Fruit fly (Drosophila melanogaster) whole organism, embryonic: ENCODE measurements around the gene caps.

Source experiments
- Abd-B ChIP-seq: fragments of 200-800 bp; sonication (Bioruptor generic); optimal IDR thresholded peaks from 2 replicates; lab custom pipeline; 2018; ENCODE audit warnings: missing biosample characterization, mild to moderate bottlenecking, missing genetic modification characterization, moderate library complexity
- B-H1 ChIP-seq: fragments of 200-800 bp; sonication (Bioruptor generic); IDR thresholded peaks from 3 replicates; pipeline ENCODE4 v1.3.6; 2022; ENCODE audit warnings: missing biosample characterization, missing genetic modification characterization
- CG12104 ChIP-seq: fragments of 200-800 bp; sonication (Bioruptor generic); optimal IDR thresholded peaks from 3 replicates; lab custom pipeline; 2016; ENCODE audit warnings: missing biosample characterization, missing genetic modification characterization
- CG15601 ChIP-seq: fragments of 200-800 bp; sonication (Bioruptor generic); optimal IDR thresholded peaks from 3 replicates; lab custom pipeline; 2019; ENCODE audit warnings: missing biosample characterization, mild to moderate bottlenecking, missing genetic modification characterization, moderate library complexity
- CG17186 ChIP-seq: fragments of 200-800 bp; sonication (Bioruptor generic); optimal IDR thresholded peaks from 3 replicates; lab custom pipeline; 2017; ENCODE audit warnings: missing biosample characterization, missing genetic modification reagents, missing genetic modification characterization
- CG2116 ChIP-seq: fragments of 200-800 bp; sonication (Bioruptor generic); optimal IDR thresholded peaks from 3 replicates; lab custom pipeline; 2018; ENCODE audit warnings: missing biosample characterization, mild to moderate bottlenecking, missing genetic modification characterization
- CG2199 ChIP-seq: fragments of 200-800 bp; sonication (Bioruptor generic); IDR thresholded peaks from 3 replicates; pipeline ENCODE4 v1.3.6; 2022; ENCODE audit warnings: missing biosample characterization, missing genetic modification characterization
- CG2712 ChIP-seq: fragments of 200-800 bp; optimal IDR thresholded peaks from 3 replicates; lab custom pipeline; 2019; ENCODE audit warnings: missing biosample characterization, mild to moderate bottlenecking, missing genetic modification characterization, moderate library complexity
- CG2875 ChIP-seq: fragments of 200-800 bp; sonication (Bioruptor generic); optimal IDR thresholded peaks from 2 replicates; lab custom pipeline; 2017; ENCODE audit warnings: missing biosample characterization, mild to moderate bottlenecking, missing genetic modification characterization, missing genetic modification reagents
- CG32772 ChIP-seq: fragments of 200-800 bp; sonication (Bioruptor generic); IDR thresholded peaks from 2 replicates; pipeline ENCODE4 v1.3.6; 2022; ENCODE audit warnings: missing biosample characterization, missing genetic modification characterization
- CG34376 ChIP-seq: fragments of 200-800 bp; sonication (Bioruptor generic); optimal IDR thresholded peaks from 2 replicates; lab custom pipeline; 2018; ENCODE audit warnings: missing biosample characterization, mild to moderate bottlenecking, missing genetic modification characterization
- CG5180 ChIP-seq: fragments of 200-800 bp; sonication (Bioruptor generic); optimal IDR thresholded peaks from 3 replicates; lab custom pipeline; 2017; ENCODE audit warnings: missing biosample characterization, missing genetic modification characterization, mild to moderate bottlenecking, moderate library complexity, missing genetic modification reagents
- CG6683 ChIP-seq: fragments of 200-800 bp; sonication (Bioruptor generic); optimal IDR thresholded peaks from 2 replicates; lab custom pipeline; 2017; ENCODE audit warnings: missing biosample characterization, mild to moderate bottlenecking, missing genetic modification characterization, missing genetic modification reagents
- CG7271 ChIP-seq: fragments of 200-800 bp; sonication (Bioruptor generic); optimal IDR thresholded peaks from 2 replicates; lab custom pipeline; 2018; ENCODE audit warnings: missing biosample characterization, mild to moderate bottlenecking, missing genetic modification characterization, moderate library complexity
- CG7987 ChIP-seq: fragments of 200-800 bp; sonication (Bioruptor generic); optimal IDR thresholded peaks from 2 replicates; lab custom pipeline; 2018; ENCODE audit warnings: missing biosample characterization, mild to moderate bottlenecking, missing genetic modification characterization, moderate library complexity
- CG8944 ChIP-seq: fragments of 200-800 bp; sonication (Bioruptor generic); optimal IDR thresholded peaks from 3 replicates; lab custom pipeline; 2016; ENCODE audit warnings: missing biosample characterization, missing genetic modification characterization
- Dip3 ChIP-seq: fragments of 200-800 bp; sonication (Bioruptor generic); optimal IDR thresholded peaks from 3 replicates; lab custom pipeline; 2016; ENCODE audit warnings: missing biosample characterization, missing genetic modification characterization
- Med ChIP-seq: fragments of 200-800 bp; sonication (Bioruptor generic); peaks from one replicate; lab custom pipeline; 2016; ENCODE audit warnings: missing biosample characterization, missing genetic modification characterization, mild to moderate bottlenecking, inconsistent platforms, moderate library complexity
- Nf-YA ChIP-seq: fragments of 200-800 bp; sonication (Bioruptor generic); IDR thresholded peaks from 2 replicates; pipeline ENCODE4 v1.3.6; 2022; ENCODE audit warnings: missing biosample characterization, missing genetic modification characterization
- Nf-YC ChIP-seq: fragments of 200-800 bp; optimal IDR thresholded peaks from 3 replicates; lab custom pipeline; 2019; ENCODE audit warnings: missing biosample characterization, mild to moderate bottlenecking, missing genetic modification characterization, moderate library complexity
- Optix ChIP-seq: fragments of 200-800 bp; sonication (Bioruptor generic); IDR thresholded peaks from 3 replicates; pipeline ENCODE4 v1.3.6; 2022; ENCODE audit warnings: missing biosample characterization, missing genetic modification characterization
- Poxn ChIP-seq: fragments of 200-800 bp; sonication (Bioruptor generic); IDR thresholded peaks from 2 replicates; pipeline ENCODE4 v1.3.6; 2022; ENCODE audit warnings: missing biosample characterization, missing genetic modification characterization
- YL-1 ChIP-seq: fragments of 200-800 bp; sonication (Bioruptor generic); optimal IDR thresholded peaks from 3 replicates; lab custom pipeline; 2017; ENCODE audit warnings: missing biosample characterization, mild to moderate bottlenecking, missing genetic modification characterization
- ac ChIP-seq: fragments of 200-800 bp; sonication (Bioruptor generic); optimal IDR thresholded peaks from 3 replicates; lab custom pipeline; 2017; ENCODE audit warnings: missing biosample characterization, mild to moderate bottlenecking, missing genetic modification characterization
- ato ChIP-seq: fragments of 200-800 bp; sonication (Bioruptor generic); IDR thresholded peaks from 2 replicates; pipeline ENCODE4 v1.3.6; 2022; ENCODE audit warnings: missing biosample characterization, missing genetic modification characterization; ENCODE audit not compliant: partially characterized antibody
- bowl ChIP-seq: fragments of 200-800 bp; sonication (Bioruptor generic); IDR thresholded peaks from 2 replicates; pipeline ENCODE4 v1.3.6; 2022; ENCODE audit warnings: missing biosample characterization, missing genetic modification characterization
- caup ChIP-seq: fragments of 200-800 bp; sonication (Bioruptor generic); optimal IDR thresholded peaks from 3 replicates; lab custom pipeline; 2017; ENCODE audit warnings: missing biosample characterization, mild to moderate bottlenecking, missing genetic modification characterization, moderate library complexity; ENCODE audit not compliant: severe bottlenecking
- emc ChIP-seq: fragments of 200-800 bp; sonication (Bioruptor generic); optimal IDR thresholded peaks from 2 replicates; lab custom pipeline; 2016; ENCODE audit warnings: missing biosample characterization, missing genetic modification characterization
- fd64A ChIP-seq: fragments of 200-800 bp; sonication (Bioruptor generic); optimal IDR thresholded peaks from 3 replicates; lab custom pipeline; 2018; ENCODE audit warnings: missing biosample characterization, mild to moderate bottlenecking, missing genetic modification characterization
- grau ChIP-seq: fragments of 200-800 bp; optimal IDR thresholded peaks from 3 replicates; lab custom pipeline; 2019; ENCODE audit warnings: missing biosample characterization, mild to moderate bottlenecking, missing genetic modification characterization, moderate library complexity
- hkb ChIP-seq, 2 experiments: fragments of 200-800 bp in 1 of 2; fragments of >200 bp in 1 of 2; sonication (Bioruptor generic) in 1 of 2; IDR thresholded peaks in 1 of 2; optimal IDR thresholded peaks in 1 of 2; 2 replicates each; pipeline versions ENCODE4 v1.3.6 to Lab custom; 2017 to 2022; ENCODE audit warnings: missing biosample characterization in 1 of 2, missing genetic modification characterization in 1 of 2
- inv ChIP-seq: fragments of 200-800 bp; sonication (Bioruptor generic); IDR thresholded peaks from 2 replicates; pipeline ENCODE4 v1.3.6; 2022; ENCODE audit warnings: missing biosample characterization, missing genetic modification characterization; ENCODE audit not compliant: partially characterized antibody
- kay ChIP-seq: fragments of 200-800 bp; sonication (Bioruptor generic); optimal IDR thresholded peaks from 2 replicates; lab custom pipeline; 2016; ENCODE audit warnings: missing biosample characterization, missing genetic modification characterization
- lbe ChIP-seq: fragments of 200-800 bp; sonication (Bioruptor generic); optimal IDR thresholded peaks from 2 replicates; lab custom pipeline; 2016; ENCODE audit warnings: missing biosample characterization, mild to moderate bottlenecking, missing genetic modification characterization
- lov ChIP-seq, 2 experiments: fragments of 200-800 bp in 1 of 2; fragments of >200 bp in 1 of 2; sonication (Bioruptor generic) in 1 of 2; IDR thresholded peaks in 1 of 2; optimal IDR thresholded peaks in 1 of 2; 2 replicates in 1 of 2; 3 replicates in 1 of 2; pipeline versions ENCODE4 v1.3.6 to Lab custom; 2017 to 2022; ENCODE audit warnings: missing biosample characterization in 1 of 2, missing genetic modification characterization in 1 of 2
- mld ChIP-seq: fragments of 200-800 bp; sonication (Bioruptor generic); IDR thresholded peaks from 3 replicates; pipeline ENCODE4 v1.3.6; 2022; ENCODE audit warnings: missing biosample characterization, missing genetic modification characterization; ENCODE audit not compliant: partially characterized antibody
- nerfin-1 ChIP-seq: fragments of 200-800 bp; sonication (Bioruptor generic); optimal IDR thresholded peaks from 3 replicates; lab custom pipeline; 2019; ENCODE audit warnings: missing biosample characterization, mild to moderate bottlenecking, missing genetic modification characterization, moderate library complexity
- prd ChIP-seq, 3 experiments: fragments of >200 bp in 2 of 3; fragments of 200-800 bp in 1 of 3; sonication (Bioruptor generic) in 1 of 3; optimal IDR thresholded peaks in 2 of 3; IDR thresholded peaks in 1 of 3; 2 replicates in 2 of 3; 3 replicates in 1 of 3; pipeline versions ENCODE4 v1.3.6 to Lab custom; 2017 to 2022; ENCODE audit warnings: missing biosample characterization in 1 of 3, missing genetic modification characterization in 1 of 3
- rib ChIP-seq: fragments of 200-800 bp; sonication (Bioruptor generic); IDR thresholded peaks from 2 replicates; pipeline ENCODE4 v1.3.6; 2022; ENCODE audit warnings: missing biosample characterization, missing genetic modification characterization
- seq ChIP-seq: fragments of 200-800 bp; sonication (Bioruptor generic); IDR thresholded peaks from 2 replicates; pipeline ENCODE4 v1.3.6; 2022; ENCODE audit warnings: missing biosample characterization, missing genetic modification characterization
- shn ChIP-seq: fragments of 200-800 bp; sonication (Bioruptor generic); optimal IDR thresholded peaks from 3 replicates; lab custom pipeline; 2016; ENCODE audit warnings: missing biosample characterization, missing genetic modification characterization
- stc ChIP-seq: fragments of 200-800 bp; sonication (Bioruptor generic); IDR thresholded peaks from 2 replicates; pipeline ENCODE4 v1.3.6; 2022; ENCODE audit warnings: missing biosample characterization, missing genetic modification characterization
- tio ChIP-seq: fragments of 200-800 bp; sonication (Bioruptor generic); optimal IDR thresholded peaks from 2 replicates; lab custom pipeline; 2017; ENCODE audit warnings: missing biosample characterization, missing genetic modification characterization, inconsistent platforms
- tup ChIP-seq: fragments of 200-800 bp; sonication (Bioruptor generic); optimal IDR thresholded peaks from 2 replicates; lab custom pipeline; 2016; ENCODE audit warnings: missing biosample characterization, mild to moderate bottlenecking, missing genetic modification characterization, moderate library complexity
- wor ChIP-seq: fragments of 200-800 bp; sonication (Bioruptor generic); IDR thresholded peaks from 2 replicates; pipeline ENCODE4 v1.3.6; 2022; ENCODE audit warnings: missing biosample characterization, missing genetic modification characterization

caps gene

dm6 chr3L:13255393-13256078 is 27.0 kb downstream of the caps start:
- TF ChIP-seq inv (GFP tag; lab: Robert Waterston, UW): no peak
- no peak for TF ChIP-seq nerfin-1 (tag; lab: Kevin White, UChicago)
- 0 out of 2 replicates have a peak, but pooled peaks have one; percentile 23 for TF ChIP-seq rib
- TF ChIP-seq Optix (GFP tag; lab: Robert Waterston, UW): 0 out of 3 replicates have a peak, but pooled peaks have one; percentile 6
- no peak for TF ChIP-seq CG15601 (tag; lab: Kevin White, UChicago)
- TF ChIP-seq grau (tag; lab: Kevin White, UChicago): no peak
- TF ChIP-seq prd (optimal IDR thresholded peaks at IDR 0.05; lab: Kevin White, UChicago): no peak
- TF ChIP-seq prd (GFP tag; IDR thresholded peaks at IDR 0.05; lab: Robert Waterston, UW): no peak
- TF ChIP-seq Med (GFP tag; lab: Kevin White, UChicago): peak; percentile 23
- no peak for TF ChIP-seq Dip3 (GFP tag; lab: Kevin White, UChicago)

- TF ChIP-seq tup: no peak
These were observed 27.7 kb downstream of the caps start for dm6 chr3L:13256159-13256558.

- TF ChIP-seq bowl (no peak), CG2116 (no peak), stc (GFP tag; lab: Robert Waterston, UW) (no peak), CG2199 (GFP tag; lab: Robert Waterston, UW) (no peak), ato (GFP tag; lab: Robert Waterston, UW) (no peak), CG5180 (GFP tag; lab: Kevin White, UChicago) (no peak), CG6683 (GFP tag; lab: Kevin White, UChicago) (no peak), CG7271 (tag; lab: Kevin White, UChicago) (no peak), CG32772 (GFP tag; lab: Robert Waterston, UW) (no peak), Nf-YC (tag; lab: Kevin White, UChicago) (no peak), caup (GFP tag; lab: Kevin White, UChicago) (no peak), YL-1 (GFP tag; lab: Kevin White, UChicago) (no peak), B-H1 (GFP tag; lab: Robert Waterston, UW) (no peak), Poxn (GFP tag; lab: Robert Waterston, UW) (no peak), Nf-YA (GFP tag; lab: Robert Waterston, UW) (no peak), mld (GFP tag; lab: Robert Waterston, UW) (no peak), ac (peak; percentile 44), lov (optimal IDR thresholded peaks at IDR 0.05; lab: Kevin White, UChicago) (no peak), lov (GFP tag; IDR thresholded peaks at IDR 0.05; lab: Robert Waterston, UW) (no peak), Med (GFP tag; lab: Kevin White, UChicago) (peak; percentile 65), seq (GFP tag; lab: Robert Waterston, UW) (no peak), lbe (no peak), kay (GFP tag; lab: Kevin White, UChicago) (no peak), CG34376 (GFP tag; lab: Kevin White, UChicago) (no peak), CG8944 (GFP tag; lab: Kevin White, UChicago) (no peak), CG12104 (GFP tag; lab: Kevin White, UChicago) (no peak), CG2875 (GFP tag; lab: Kevin White, UChicago) (no peak), CG2712 (tag; lab: Kevin White, UChicago) (no peak), hkb (optimal IDR thresholded peaks at IDR 0.05; lab: Kevin White, UChicago) (no peak), hkb (GFP tag; IDR thresholded peaks at IDR 0.05; lab: Robert Waterston, UW) (no peak), fd64A (no peak), tio (GFP tag; lab: Kevin White, UChicago) (no peak), CG17186 (no peak), wor (GFP tag; lab: Robert Waterston, UW) (no peak), Abd-B (GFP tag; lab: Kevin White, UChicago) (no peak), CG7987 (GFP tag; lab: Kevin White, UChicago) (no peak), emc (GFP tag; lab: Kevin White, UChicago) (no peak), shn (no peak)
These were observed 31.1 kb downstream of the caps start for dm6 chr3L:13259617-13260016.
